Worm (Caenorhabditis elegans) whole organism, mixed stage, embryonic: ENCODE data around the gene npp-3.

Experiments
- M03D4.4 ChIP-seq: sonication (generic microtip); optimal IDR thresholded peaks from 2 replicates; lab custom pipeline; 2017; ENCODE audit warnings: mild to moderate bottlenecking, missing genetic modification characterization, missing compliant biosample characterization
- bed-3 ChIP-seq: fragments of 200-800 bp; sonication (Bioruptor generic); optimal IDR thresholded peaks from 3 replicates; lab custom pipeline; 2018; ENCODE audit warnings: mild to moderate bottlenecking, missing genetic modification characterization, moderate library complexity, missing compliant biosample characterization
- blmp-1 ChIP-seq: fragments of 150-350 bp; optimal IDR thresholded peaks from 2 replicates; lab custom pipeline; 2014; ENCODE audit warnings: missing biosample characterization, missing genetic modification characterization
- ceh-39 ChIP-seq: fragments of 150-350 bp; optimal IDR thresholded peaks from 2 replicates; lab custom pipeline; 2014; ENCODE audit warnings: missing biosample characterization, missing genetic modification characterization
- ceh-83 ChIP-seq: fragments of 200-800 bp; sonication (Bioruptor generic); optimal IDR thresholded peaks from 2 replicates; lab custom pipeline; 2018; ENCODE audit warnings: mild to moderate bottlenecking, missing genetic modification characterization, missing compliant biosample characterization
- ces-1 ChIP-seq: fragments of 150-350 bp; optimal IDR thresholded peaks from 2 replicates; lab custom pipeline; 2014; ENCODE audit warnings: missing biosample characterization, missing genetic modification reagents, missing genetic modification characterization
- cnd-1 ChIP-seq: fragments of 200-800 bp; sonication (Bioruptor generic); optimal IDR thresholded peaks from 2 replicates; lab custom pipeline; 2018; ENCODE audit warnings: mild to moderate bottlenecking, missing genetic modification characterization, missing compliant biosample characterization
- drap-1 ChIP-seq: fragments of 200-800 bp; sonication (Bioruptor generic); optimal IDR thresholded peaks from 3 replicates; lab custom pipeline; 2018; ENCODE audit warnings: mild to moderate bottlenecking, missing genetic modification characterization, missing compliant biosample characterization
- elt-1 ChIP-seq: sonication (generic microtip); optimal IDR thresholded peaks from 2 replicates; lab custom pipeline; 2017; ENCODE audit warnings: missing genetic modification characterization, mild to moderate bottlenecking, missing compliant biosample characterization, antibody characterized with exemption, moderate library complexity, borderline replicate concordance; ENCODE audit not compliant: insufficient read depth
- flh-1 ChIP-seq: fragments of 200-800 bp; sonication (Bioruptor generic); optimal IDR thresholded peaks from 2 replicates; lab custom pipeline; 2018; ENCODE audit warnings: mild to moderate bottlenecking, missing genetic modification characterization, moderate library complexity, missing compliant biosample characterization
- ham-2 ChIP-seq: fragments of 200-800 bp; sonication (Bioruptor generic); optimal IDR thresholded peaks from 2 replicates; lab custom pipeline; 2018; ENCODE audit warnings: mild to moderate bottlenecking, missing genetic modification characterization, missing compliant biosample characterization
- hlh-1 ChIP-seq: fragments of 150-350 bp; optimal IDR thresholded peaks from 2 replicates; lab custom pipeline; 2014; ENCODE audit warnings: missing biosample characterization, missing genetic modification reagents, missing genetic modification characterization
- lin-13 ChIP-seq: fragments of 150-350 bp; optimal IDR thresholded peaks from 2 replicates; lab custom pipeline; 2014; ENCODE audit warnings: missing biosample characterization, missing genetic modification characterization
- lin-32 ChIP-seq: fragments of 200-800 bp; sonication (Bioruptor generic); optimal IDR thresholded peaks from 2 replicates; lab custom pipeline; 2018; ENCODE audit warnings: mild to moderate bottlenecking, missing genetic modification characterization, missing compliant biosample characterization
- mab-5 ChIP-seq: fragments of 150-350 bp; optimal IDR thresholded peaks from 2 replicates; lab custom pipeline; 2014; ENCODE audit warnings: missing biosample characterization, missing genetic modification characterization
- mep-1 ChIP-seq: fragments of 150-350 bp; optimal IDR thresholded peaks from 2 replicates; lab custom pipeline; 2017; ENCODE audit warnings: missing biosample characterization, missing genetic modification reagents, missing genetic modification characterization, inconsistent platforms
- mls-2 ChIP-seq: sonication (generic microtip); optimal IDR thresholded peaks from 2 replicates; lab custom pipeline; 2016; ENCODE audit warnings: mild to moderate bottlenecking, missing genetic modification characterization, moderate library complexity, missing compliant biosample characterization
- nhr-2 ChIP-seq: fragments of 150-350 bp; optimal IDR thresholded peaks from 2 replicates; lab custom pipeline; 2014; ENCODE audit warnings: missing biosample characterization, missing genetic modification characterization
- nhr-237 ChIP-seq: fragments of 150-350 bp; optimal IDR thresholded peaks from 2 replicates; lab custom pipeline; 2014; ENCODE audit warnings: missing biosample characterization, missing genetic modification characterization
- nhr-28 ChIP-seq: fragments of 150-350 bp; optimal IDR thresholded peaks from 2 replicates; lab custom pipeline; 2014; ENCODE audit warnings: missing biosample characterization, missing genetic modification characterization
- pha-4 ChIP-seq: fragments of 150-350 bp; optimal IDR thresholded peaks from 2 replicates; lab custom pipeline; 2018; ENCODE audit warnings: missing biosample characterization, missing genetic modification reagents, missing genetic modification characterization
- sem-2 ChIP-seq: fragments of 200-800 bp; sonication (Bioruptor generic); optimal IDR thresholded peaks from 2 replicates; lab custom pipeline; 2018; ENCODE audit warnings: mild to moderate bottlenecking, missing genetic modification characterization, missing compliant biosample characterization
- snpc-4 ChIP-seq: fragments of 150-350 bp; optimal IDR thresholded peaks from 2 replicates; lab custom pipeline; 2014; ENCODE audit warnings: missing biosample characterization, missing genetic modification characterization
- unc-39 ChIP-seq: fragments of 150-350 bp; optimal IDR thresholded peaks from 2 replicates; lab custom pipeline; 2014; ENCODE audit warnings: missing biosample characterization, missing genetic modification characterization
- unc-62 ChIP-seq: fragments of 150-350 bp; optimal IDR thresholded peaks from 2 replicates; lab custom pipeline; 2014; ENCODE audit warnings: missing biosample characterization, missing genetic modification reagents, missing genetic modification characterization
- zip-8 ChIP-seq: fragments of 150-350 bp; optimal IDR thresholded peaks from 2 replicates; lab custom pipeline; 2014; ENCODE audit warnings: missing biosample characterization, missing genetic modification characterization
- ztf-11 ChIP-seq: fragments of 150-350 bp; optimal IDR thresholded peaks from 2 replicates; lab custom pipeline; 2014; ENCODE audit warnings: missing biosample characterization, missing genetic modification characterization

Gene npp-3

ce11 chrII:11880456-11881353, 6.1 kb upstream of the npp-3 start:
- TF ChIP-seq ceh-39 (tag; lab: Kevin White, UChicago) (peak; percentile 15), nhr-2 (tag; lab: Kevin White, UChicago) (peak; percentile 81), ham-2 (GFP tag; lab: Kevin White, UChicago) (peak; percentile 16), hlh-1 (tag; lab: Kevin White, UChicago) (no peak), zip-8 (tag; lab: Kevin White, UChicago) (no peak), sem-2 (GFP tag; lab: Kevin White, UChicago) (no peak), M03D4.4 (tag; lab: Kevin White, UChicago) (peak; percentile 29), blmp-1 (tag; lab: Kevin White, UChicago) (peak; percentile 67)

- no peak for TF ChIP-seq nhr-237 (tag; lab: Kevin White, UChicago)
- no peak for TF ChIP-seq mls-2 (tag; lab: Kevin White, UChicago)
- no peak for TF ChIP-seq cnd-1 (tag; lab: Kevin White, UChicago)
- no peak for TF ChIP-seq nhr-28 (tag; lab: Kevin White, UChicago)
- no peak for TF ChIP-seq ceh-83
- TF ChIP-seq ceh-39 (tag; lab: Kevin White, UChicago) = no peak
- no peak for TF ChIP-seq bed-3 (GFP tag; lab: Kevin White, UChicago)
Observed at ce11 chrII:11879784-11880183, 5.2 kb upstream of the npp-3 start.

ce11 chrII:11868893-11869292, 5.7 kb downstream of the npp-3 start:
- no peak for TF ChIP-seq ceh-83
- TF ChIP-seq ztf-11 (tag; lab: Kevin White, UChicago) = no peak
- TF ChIP-seq nhr-2 (tag; lab: Kevin White, UChicago) = no peak
- no peak for TF ChIP-seq drap-1 (GFP tag; lab: Kevin White, UChicago)
- TF ChIP-seq mls-2 (tag; lab: Kevin White, UChicago) = no peak
- no peak for TF ChIP-seq flh-1 (GFP tag; lab: Kevin White, UChicago)
- no peak for TF ChIP-seq pha-4 (tag; lab: Kevin White, UChicago)
- no peak for TF ChIP-seq zip-8 (tag; lab: Kevin White, UChicago)
- TF ChIP-seq mab-5 (tag; lab: Kevin White, UChicago) = no peak
- TF ChIP-seq lin-13 (tag; lab: Kevin White, UChicago) = no peak

ce11 chrII:11868234-11868633, 6.4 kb downstream of the npp-3 start, which contains the start of gene col-84:
TSS of gene col-84 (plus strand) at chrII:11868534.
- TF ChIP-seq ceh-83 (no peak), unc-39 (tag; lab: Kevin White, UChicago) (no peak), ces-1 (GFP tag; lab: Kevin White, UChicago) (no peak), nhr-2 (tag; lab: Kevin White, UChicago) (no peak), lin-32 (no peak), snpc-4 (tag; lab: Kevin White, UChicago) (no peak), mls-2 (tag; lab: Kevin White, UChicago) (no peak), lin-13 (tag; lab: Kevin White, UChicago) (no peak), drap-1 (GFP tag; lab: Kevin White, UChicago) (no peak), blmp-1 (tag; lab: Kevin White, UChicago) (no peak), flh-1 (GFP tag; lab: Kevin White, UChicago) (no peak)

- TF ChIP-seq mab-5 (tag; lab: Kevin White, UChicago) (no peak), drap-1 (GFP tag; lab: Kevin White, UChicago) (no peak), ceh-83 (no peak), mep-1 (tag; lab: Kevin White, UChicago) (no peak), ztf-11 (tag; lab: Kevin White, UChicago) (no peak), M03D4.4 (tag; lab: Kevin White, UChicago) (no peak), unc-39 (tag; lab: Kevin White, UChicago) (no peak), elt-1 (tag; lab: Kevin White, UChicago) (no peak), blmp-1 (tag; lab: Kevin White, UChicago) (no peak), lin-32 (no peak), ceh-39 (tag; lab: Kevin White, UChicago) (no peak), unc-62 (GFP tag; lab: Kevin White, UChicago) (no peak)
Observed at ce11 chrII:11865644-11866043, 8.9 kb downstream of the npp-3 start, which contains the start of gene K12D12.4. TSS of gene K12D12.4 (minus strand) at chrII:11865744.
